Fruit fly (Drosophila melanogaster) whole organism, embryonic: Measurements from ENCODE around the gene Fas3.

Source experiments
- Ada2b ChIP-seq: fragments of 200-800 bp; sonication (Bioruptor generic); IDR thresholded peaks from 2 replicates; pipeline ENCODE4 v1.3.6; 2022; ENCODE audit warnings: missing biosample characterization, missing genetic modification characterization
- Adf1 ChIP-seq: fragments of 200-800 bp; sonication (Bioruptor generic); IDR thresholded peaks from 2 replicates; pipeline ENCODE4 v1.3.6; 2022; ENCODE audit warnings: missing biosample characterization, missing genetic modification characterization
- CG10147 ChIP-seq: fragments of 200-800 bp; sonication (Bioruptor generic); optimal IDR thresholded peaks from 2 replicates; lab custom pipeline; 2019; ENCODE audit warnings: missing biosample characterization, mild to moderate bottlenecking, missing genetic modification characterization, moderate library complexity
- CG10543 ChIP-seq: fragments of 200-800 bp; sonication (Bioruptor generic); optimal IDR thresholded peaks from 3 replicates; lab custom pipeline; 2017; ENCODE audit warnings: missing biosample characterization, mild to moderate bottlenecking, missing genetic modification characterization, moderate library complexity
- CG10959 ChIP-seq: fragments of 200-800 bp; sonication (Bioruptor generic); IDR thresholded peaks from 2 replicates; pipeline ENCODE4 v1.3.6; 2022; ENCODE audit warnings: missing biosample characterization, missing genetic modification characterization
- CG12391 ChIP-seq: fragments of 200-800 bp; sonication (Bioruptor generic); optimal IDR thresholded peaks from 3 replicates; lab custom pipeline; 2018; ENCODE audit warnings: missing biosample characterization, mild to moderate bottlenecking, missing genetic modification characterization, moderate library complexity
- CG15514 ChIP-seq: fragments of 200-800 bp; sonication (Bioruptor generic); optimal IDR thresholded peaks from 3 replicates; lab custom pipeline; 2017; ENCODE audit warnings: missing biosample characterization, missing genetic modification characterization, mild to moderate bottlenecking, moderate library complexity, missing genetic modification reagents
- CG16779 ChIP-seq: fragments of 200-800 bp; sonication (Bioruptor generic); IDR thresholded peaks from 2 replicates; pipeline ENCODE4 v1.3.6; 2022; ENCODE audit warnings: missing biosample characterization, missing genetic modification characterization
- CG17361 ChIP-seq: fragments of 200-800 bp; sonication (Bioruptor generic); IDR thresholded peaks from 3 replicates; pipeline ENCODE4 v1.3.6; 2022; ENCODE audit warnings: missing biosample characterization, missing genetic modification characterization
- CG2120 ChIP-seq: fragments of 200-800 bp; sonication (Bioruptor generic); optimal IDR thresholded peaks from 3 replicates; lab custom pipeline; 2016; ENCODE audit warnings: missing biosample characterization, missing genetic modification characterization
- CG2875 ChIP-seq: fragments of 200-800 bp; sonication (Bioruptor generic); optimal IDR thresholded peaks from 2 replicates; lab custom pipeline; 2017; ENCODE audit warnings: missing biosample characterization, mild to moderate bottlenecking, missing genetic modification characterization, missing genetic modification reagents
- CG30403 ChIP-seq: fragments of 200-800 bp; sonication (Bioruptor generic); optimal IDR thresholded peaks from 3 replicates; lab custom pipeline; 2016; ENCODE audit warnings: missing biosample characterization, missing genetic modification characterization
- CG3163 ChIP-seq: fragments of 200-800 bp; sonication (Bioruptor generic); optimal IDR thresholded peaks from 3 replicates; lab custom pipeline; 2016; ENCODE audit warnings: missing biosample characterization, missing genetic modification characterization
- CG4328 ChIP-seq: fragments of 200-800 bp; sonication (Bioruptor generic); optimal IDR thresholded peaks from 3 replicates; lab custom pipeline; 2017; ENCODE audit warnings: missing biosample characterization, missing genetic modification reagents, missing genetic modification characterization
- CG6175 ChIP-seq: fragments of 200-800 bp; sonication (Bioruptor generic); IDR thresholded peaks from 3 replicates; pipeline ENCODE4 v1.3.6; 2022; ENCODE audit warnings: missing biosample characterization, missing genetic modification characterization
- CG6254 ChIP-seq: fragments of 200-800 bp; sonication (Bioruptor generic); optimal IDR thresholded peaks from 3 replicates; lab custom pipeline; 2017; ENCODE audit warnings: mild to moderate bottlenecking, missing biosample characterization, missing genetic modification reagents, missing genetic modification characterization
- CG6765 ChIP-seq: fragments of 200-800 bp; sonication (Bioruptor generic); optimal IDR thresholded peaks from 3 replicates; lab custom pipeline; 2017; ENCODE audit warnings: missing biosample characterization, mild to moderate bottlenecking, missing genetic modification characterization
- CG6791 ChIP-seq: fragments of 200-800 bp; sonication (Bioruptor generic); IDR thresholded peaks from 3 replicates; pipeline ENCODE4 v1.3.6; 2022; ENCODE audit warnings: missing biosample characterization, missing genetic modification characterization; ENCODE audit not compliant: partially characterized antibody
- CG8290 ChIP-seq, 3 experiments: fragments of 200-800 bp; sonication (Bioruptor generic); optimal IDR thresholded peaks; 2 replicates each; lab custom pipeline; 2016 to 2019; ENCODE audit warnings: missing biosample characterization in 3 of 3, missing genetic modification characterization in 3 of 3, mild to moderate bottlenecking in 2 of 3, moderate library complexity in 1 of 3
- CG9727 ChIP-seq: fragments of 200-800 bp; sonication (Bioruptor generic); optimal IDR thresholded peaks from 3 replicates; lab custom pipeline; 2017; ENCODE audit warnings: missing biosample characterization, mild to moderate bottlenecking, missing genetic modification characterization
- CG9817 ChIP-seq: fragments of 200-800 bp; sonication (Bioruptor generic); optimal IDR thresholded peaks from 2 replicates; lab custom pipeline; 2018; ENCODE audit warnings: missing biosample characterization, mild to moderate bottlenecking, missing genetic modification characterization, moderate library complexity
- CG9876 ChIP-seq: fragments of 200-800 bp; sonication (Bioruptor generic); optimal IDR thresholded peaks from 2 replicates; lab custom pipeline; 2016; ENCODE audit warnings: missing biosample characterization, missing genetic modification characterization
- Dad ChIP-seq: fragments of 200-800 bp; sonication (Bioruptor generic); optimal IDR thresholded peaks from 3 replicates; lab custom pipeline; 2016; ENCODE audit warnings: missing biosample characterization, missing genetic modification characterization
- Dek ChIP-seq: fragments of 200-800 bp; sonication (Bioruptor generic); optimal IDR thresholded peaks from 3 replicates; lab custom pipeline; 2019; ENCODE audit warnings: missing biosample characterization, mild to moderate bottlenecking, missing genetic modification characterization, moderate library complexity
- Dll ChIP-seq: fragments of 200-800 bp; sonication (Bioruptor generic); IDR thresholded peaks from 4 replicates; pipeline ENCODE4 v1.3.6; 2022; ENCODE audit warnings: missing biosample characterization, missing genetic modification characterization; ENCODE audit not compliant: partially characterized antibody
- Doc3 ChIP-seq: fragments of 200-800 bp; sonication (Bioruptor generic); IDR thresholded peaks from 3 replicates; pipeline ENCODE4 v1.3.6; 2022; ENCODE audit warnings: missing biosample characterization, missing genetic modification characterization; ENCODE audit not compliant: partially characterized antibody
- Fer1 ChIP-seq: fragments of 200-800 bp; sonication (Bioruptor generic); optimal IDR thresholded peaks from 2 replicates; lab custom pipeline; 2017; ENCODE audit warnings: missing biosample characterization, mild to moderate bottlenecking, missing genetic modification characterization
- Fer2 ChIP-seq: fragments of 200-800 bp; sonication (Bioruptor generic); optimal IDR thresholded peaks from 2 replicates; lab custom pipeline; 2018; ENCODE audit warnings: missing biosample characterization, mild to moderate bottlenecking, missing genetic modification characterization, moderate library complexity
- HLH54F ChIP-seq: fragments of 200-800 bp; sonication (Bioruptor generic); optimal IDR thresholded peaks from 3 replicates; lab custom pipeline; 2016; ENCODE audit warnings: missing biosample characterization, missing genetic modification characterization
- PHDP ChIP-seq: fragments of 200-800 bp; sonication (Bioruptor generic); optimal IDR thresholded peaks from 3 replicates; lab custom pipeline; 2018; ENCODE audit warnings: missing biosample characterization, mild to moderate bottlenecking, missing genetic modification characterization, moderate library complexity
- Pdp1 ChIP-seq, 2 experiments: fragments of 200-800 bp; sonication (Bioruptor generic); optimal IDR thresholded peaks; 3 replicates each; lab custom pipeline; 2016; ENCODE audit warnings: missing biosample characterization in 2 of 2, missing genetic modification characterization in 2 of 2, mild to moderate bottlenecking in 1 of 2, moderate library complexity in 1 of 2
- Sin3A ChIP-seq: fragments of >200 bp; optimal IDR thresholded peaks from 2 replicates; lab custom pipeline; 2018
- amos ChIP-seq: fragments of 200-800 bp; sonication (Bioruptor generic); IDR thresholded peaks from 2 replicates; pipeline ENCODE4 v1.3.6; 2022; ENCODE audit warnings: missing biosample characterization, missing genetic modification characterization; ENCODE audit not compliant: partially characterized antibody
- bcd ChIP-seq: fragments of 200-800 bp; sonication (Bioruptor generic); optimal IDR thresholded peaks from 2 replicates; lab custom pipeline; 2017; ENCODE audit warnings: missing biosample characterization, mild to moderate bottlenecking, missing genetic modification characterization
- cato ChIP-seq: fragments of 200-800 bp; sonication (Bioruptor generic); optimal IDR thresholded peaks from 2 replicates; lab custom pipeline; 2016; ENCODE audit warnings: missing biosample characterization, missing genetic modification characterization, borderline replicate concordance
- caup ChIP-seq: fragments of 200-800 bp; sonication (Bioruptor generic); optimal IDR thresholded peaks from 3 replicates; lab custom pipeline; 2017; ENCODE audit warnings: missing biosample characterization, mild to moderate bottlenecking, missing genetic modification characterization, moderate library complexity; ENCODE audit not compliant: severe bottlenecking
- disco-r ChIP-seq: fragments of 200-800 bp; sonication (Bioruptor generic); optimal IDR thresholded peaks from 2 replicates; lab custom pipeline; 2016; ENCODE audit warnings: missing biosample characterization, missing genetic modification characterization
- dmrt99B ChIP-seq: fragments of 200-800 bp; sonication (Bioruptor generic); optimal IDR thresholded peaks from 2 replicates; lab custom pipeline; 2018; ENCODE audit warnings: missing biosample characterization, mild to moderate bottlenecking, missing genetic modification characterization, moderate library complexity
- exex ChIP-seq: fragments of 200-800 bp; sonication (Bioruptor generic); optimal IDR thresholded peaks from 4 replicates; lab custom pipeline; 2018; ENCODE audit warnings: missing biosample characterization, mild to moderate bottlenecking, missing genetic modification characterization, moderate library complexity
- hb ChIP-seq: fragments of 200-800 bp; sonication (Bioruptor generic); IDR thresholded peaks from 3 replicates; pipeline ENCODE4 v1.3.6; 2022; ENCODE audit warnings: missing biosample characterization, missing genetic modification characterization; ENCODE audit not compliant: partially characterized antibody
- hth ChIP-seq: fragments of >200 bp; optimal IDR thresholded peaks from 2 replicates; lab custom pipeline; 2017; ENCODE audit warnings: inconsistent platforms
- insv ChIP-seq, 2 experiments: fragments of 200-800 bp; sonication (Bioruptor generic); optimal IDR thresholded peaks; 3 replicates each; lab custom pipeline; 2016 to 2018; ENCODE audit warnings: missing biosample characterization in 2 of 2, missing genetic modification characterization in 2 of 2
- luna ChIP-seq: fragments of 200-800 bp; sonication (Bioruptor generic); optimal IDR thresholded peaks from 2 replicates; lab custom pipeline; 2016; ENCODE audit warnings: missing biosample characterization, missing genetic modification characterization
- sc ChIP-seq, 3 experiments: fragments of >200 bp in 2 of 3; fragments of 200-800 bp in 1 of 3; sonication (Bioruptor generic) in 1 of 3; optimal IDR thresholded peaks; 2 replicates in 2 of 3; 3 replicates in 1 of 3; lab custom pipeline; 2017; ENCODE audit warnings: mild to moderate bottlenecking in 1 of 3, missing biosample characterization in 1 of 3, missing genetic modification characterization in 1 of 3, missing genetic modification reagents in 1 of 3
- shn ChIP-seq: fragments of 200-800 bp; sonication (Bioruptor generic); optimal IDR thresholded peaks from 3 replicates; lab custom pipeline; 2016; ENCODE audit warnings: missing biosample characterization, missing genetic modification characterization
- slbo ChIP-seq: fragments of 200-800 bp; sonication (Bioruptor generic); IDR thresholded peaks from 2 replicates; pipeline ENCODE4 v1.3.6; 2022; ENCODE audit warnings: missing biosample characterization, missing genetic modification characterization
- sqz ChIP-seq: fragments of 200-800 bp; sonication (Bioruptor generic); optimal IDR thresholded peaks from 3 replicates; lab custom pipeline; 2018; ENCODE audit warnings: missing biosample characterization, mild to moderate bottlenecking, missing genetic modification characterization
- zfh2 ChIP-seq: fragments of 200-800 bp; sonication (Bioruptor generic); optimal IDR thresholded peaks from 2 replicates; lab custom pipeline; 2016; ENCODE audit warnings: missing biosample characterization, missing genetic modification characterization

The Fas3 gene

DNA sequence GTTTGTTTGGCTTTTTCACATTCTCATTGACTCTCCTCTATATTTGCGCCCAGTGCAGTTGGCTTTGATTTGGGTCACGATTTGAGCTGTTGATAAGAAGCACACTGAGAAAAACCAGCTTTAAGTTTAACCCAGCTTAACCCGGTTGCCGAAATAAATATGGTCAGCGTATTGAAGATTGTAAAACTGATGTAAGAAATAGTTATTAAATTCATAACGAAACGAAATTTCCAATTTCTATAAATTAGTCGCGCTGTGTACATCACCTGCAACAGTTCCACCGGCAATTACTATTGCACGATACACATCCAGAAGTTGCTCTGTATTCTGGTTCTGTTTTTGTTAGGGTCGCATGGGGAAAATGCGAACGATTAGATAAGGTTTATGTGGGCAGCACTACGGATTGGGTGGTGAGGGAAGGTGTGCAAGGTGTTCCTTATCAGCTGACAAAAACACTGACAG is 5.2 kb downstream of the Fas3 start (continued):
- TF ChIP-seq Fer2 (peak; percentile 54), cato (peak; percentile 71), zfh2 (GFP tag; lab: Kevin White, UChicago) (peak; percentile 50), CG9876 (peak; percentile 40), CG10543 (GFP tag; lab: Kevin White, UChicago) (peak; percentile 54), HLH54F (GFP tag; lab: Kevin White, UChicago) (peak; percentile 65), shn (GFP tag; lab: Kevin White, UChicago) (peak; percentile 85), amos (GFP tag; lab: Robert Waterston, UW) (no peak), Adf1 (peak; percentile 11; the same call in 1 of the 2 replicates), CG8290 (GFP tag; optimal IDR thresholded peaks at IDR 0.05; lab: Kevin White, UChicago) (peak; percentile 67), CG8290 (tag; optimal IDR thresholded peaks at IDR 0.05; lab: Kevin White, UChicago) (peak in 1 of 2 experiments; percentile 87), hb (GFP tag; lab: Robert Waterston, UW) (no peak), bcd (GFP tag; lab: Kevin White, UChicago) (peak; percentile 81), CG2120 (GFP tag; lab: Kevin White, UChicago) (peak; percentile 70), CG9727 (peak; percentile 72), CG6175 (GFP tag; lab: Robert Waterston, UW) (peak; percentile 49; the same call in 1 of the 3 replicates), PHDP (tag; lab: Kevin White, UChicago) (peak; percentile 83), CG12391 (tag; lab: Kevin White, UChicago) (peak; percentile 88), hth (lab: Kevin White, UChicago) (no peak), slbo (GFP tag; lab: Robert Waterston, UW) (peak; percentile 79), luna (GFP tag; lab: Kevin White, UChicago) (no peak), dmrt99B (tag; lab: Kevin White, UChicago) (peak; percentile 90), Sin3A (no peak), CG6765 (GFP tag; lab: Kevin White, UChicago) (peak; percentile 16), Ada2b (GFP tag; lab: Robert Waterston, UW) (peak; percentile 88), CG6791 (GFP tag; lab: Robert Waterston, UW) (no peak), Fer1 (GFP tag; lab: Kevin White, UChicago) (peak; percentile 75), CG16779 (no peak), insv (GFP tag; optimal IDR thresholded peaks at IDR 0.05; lab: Kevin White, UChicago) (peak in 1 of 2 experiments; percentile 5), CG30403 (GFP tag; lab: Kevin White, UChicago) (peak; percentile 88), sc (optimal IDR thresholded peaks at IDR 0.05; lab: Kevin White, UChicago) (no peak), sc (GFP tag; optimal IDR thresholded peaks at IDR 0.05; lab: Kevin White, UChicago) (peak; percentile 80), CG6254 (GFP tag; lab: Kevin White, UChicago) (peak; percentile 74), exex (peak; percentile 46), caup (GFP tag; lab: Kevin White, UChicago) (peak; percentile 72), CG10959 (GFP tag; lab: Robert Waterston, UW) (peak; percentile 76; the same call in 1 of the 2 replicates), Doc3 (GFP tag; lab: Robert Waterston, UW) (no peak), sqz (GFP tag; lab: Kevin White, UChicago) (peak; percentile 70), Dll (GFP tag; lab: Robert Waterston, UW) (no peak), CG3163 (GFP tag; lab: Kevin White, UChicago) (peak; percentile 61), CG4328 (GFP tag; lab: Kevin White, UChicago) (peak; percentile 56), CG2875 (peak; percentile 84), CG15514 (GFP tag; lab: Kevin White, UChicago) (peak; percentile 51), CG17361 (peak; percentile 90), CG9817 (tag; lab: Kevin White, UChicago) (peak; percentile 81), Dad (GFP tag; lab: Kevin White, UChicago) (peak; percentile 49), Pdp1 (GFP tag; optimal IDR thresholded peaks at IDR 0.05; lab: Kevin White, UChicago) (peak; percentile 80 to 88), Dek (tag; lab: Kevin White, UChicago) (peak; percentile 67), CG10147 (GFP tag; lab: Kevin White, UChicago) (peak; percentile 58), disco-r (GFP tag; lab: Kevin White, UChicago) (peak; percentile 57)
